Worm (Caenorhabditis elegans) whole organism, L2 larva: Measurements from ENCODE around the gene scl-2.

ENCODE experiments used
- C34F6.9 ChIP-seq: fragments of 150-350 bp; optimal IDR thresholded peaks from 2 replicates; lab custom pipeline; 2014; ENCODE audit warnings: missing biosample characterization, missing genetic modification characterization
- Y55F3AM.14 ChIP-seq: fragments of 200-800 bp; sonication (Bioruptor generic); optimal IDR thresholded peaks from 2 replicates; lab custom pipeline; 2018; ENCODE audit warnings: mild to moderate bottlenecking, missing genetic modification characterization, missing compliant biosample characterization
- ZK546.5 ChIP-seq: sonication (generic microtip); optimal IDR thresholded peaks from 2 replicates; lab custom pipeline; 2017; ENCODE audit warnings: missing biosample characterization, missing genetic modification characterization
- alr-1 ChIP-seq: fragments of 150-350 bp; optimal IDR thresholded peaks from 2 replicates; lab custom pipeline; 2014; ENCODE audit warnings: missing biosample characterization, missing genetic modification characterization
- aly-2 ChIP-seq: fragments of 150-350 bp; optimal IDR thresholded peaks from 2 replicates; lab custom pipeline; 2014; ENCODE audit warnings: missing biosample characterization, missing genetic modification characterization
- blmp-1 ChIP-seq: sonication (generic microtip); optimal IDR thresholded peaks from 2 replicates; lab custom pipeline; 2017; ENCODE audit warnings: missing genetic modification characterization, mild to moderate bottlenecking, missing compliant biosample characterization, antibody characterized with exemption, moderate library complexity; ENCODE audit not compliant: insufficient read depth
- dmd-4 ChIP-seq: sonication (generic microtip); optimal IDR thresholded peaks from 2 replicates; lab custom pipeline; 2017; ENCODE audit warnings: missing biosample characterization, missing genetic modification characterization
- elt-1 ChIP-seq: fragments of 150-350 bp; optimal IDR thresholded peaks from 2 replicates; lab custom pipeline; 2014; ENCODE audit warnings: missing biosample characterization, missing genetic modification characterization
- elt-3 ChIP-seq: sonication (generic microtip); optimal IDR thresholded peaks from 2 replicates; lab custom pipeline; 2017; ENCODE audit warnings: missing biosample characterization, missing genetic modification characterization
- fos-1 ChIP-seq: fragments of 150-350 bp; optimal IDR thresholded peaks from 2 replicates; lab custom pipeline; 2014; ENCODE audit warnings: missing biosample characterization, missing genetic modification characterization
- gmeb-1 ChIP-seq: fragments of 150-350 bp; optimal IDR thresholded peaks from 2 replicates; lab custom pipeline; 2014; ENCODE audit warnings: missing biosample characterization, missing genetic modification characterization
- lin-13 ChIP-seq: fragments of 150-350 bp; optimal IDR thresholded peaks from 2 replicates; lab custom pipeline; 2014; ENCODE audit warnings: missing biosample characterization, missing genetic modification reagents, missing genetic modification characterization
- lin-39 ChIP-seq: fragments of 150-350 bp; optimal IDR thresholded peaks from 2 replicates; lab custom pipeline; 2014; ENCODE audit warnings: missing biosample characterization, missing genetic modification reagents, missing genetic modification characterization
- lsy-2 ChIP-seq, 2 experiments: fragments of 150-350 bp in 1 of 2; sonication (generic microtip) in 1 of 2; optimal IDR thresholded peaks; 2 replicates each; lab custom pipeline; 2014 to 2017; ENCODE audit warnings: missing biosample characterization in 2 of 2, missing genetic modification characterization in 2 of 2
- mbf-1 ChIP-seq: sonication (generic microtip); optimal IDR thresholded peaks from 2 replicates; lab custom pipeline; 2017; ENCODE audit warnings: missing biosample characterization, missing genetic modification characterization
- mdl-1 ChIP-seq, 2 experiments: fragments of 150-350 bp in 1 of 2; sonication (generic microtip) in 1 of 2; optimal IDR thresholded peaks; 2 replicates each; lab custom pipeline; 2017; ENCODE audit warnings: missing biosample characterization in 2 of 2, missing genetic modification characterization in 2 of 2
- nhr-10 ChIP-seq: sonication (generic microtip); optimal IDR thresholded peaks from 2 replicates; lab custom pipeline; 2017; ENCODE audit warnings: missing biosample characterization, missing genetic modification characterization
- nhr-11 ChIP-seq: fragments of 150-350 bp; optimal IDR thresholded peaks from 2 replicates; lab custom pipeline; 2014; ENCODE audit warnings: missing biosample characterization, missing genetic modification characterization
- nhr-12 ChIP-seq: fragments of 150-350 bp; optimal IDR thresholded peaks from 2 replicates; lab custom pipeline; 2014; ENCODE audit warnings: missing biosample characterization, missing genetic modification characterization
- nhr-129 ChIP-seq: fragments of 150-350 bp; optimal IDR thresholded peaks from 2 replicates; lab custom pipeline; 2014; ENCODE audit warnings: missing biosample characterization, missing genetic modification characterization
- nhr-23 ChIP-seq: fragments of 150-350 bp; optimal IDR thresholded peaks from 2 replicates; lab custom pipeline; 2014; ENCODE audit warnings: missing biosample characterization, missing genetic modification reagents, missing genetic modification characterization
- nhr-237 ChIP-seq: fragments of 150-350 bp; optimal IDR thresholded peaks from 2 replicates; lab custom pipeline; 2014; ENCODE audit warnings: missing biosample characterization, missing genetic modification characterization
- nhr-25 ChIP-seq: fragments of 150-350 bp; sonication (generic microtip); optimal IDR thresholded peaks from 3 replicates; lab custom pipeline; 2014; ENCODE audit warnings: missing biosample characterization, missing genetic modification characterization
- nhr-6 ChIP-seq: fragments of 150-350 bp; optimal IDR thresholded peaks from 2 replicates; lab custom pipeline; 2014; ENCODE audit warnings: missing biosample characterization, missing genetic modification characterization
- nhr-77 ChIP-seq: fragments of 150-350 bp; optimal IDR thresholded peaks from 2 replicates; lab custom pipeline; 2014; ENCODE audit warnings: missing biosample characterization, missing genetic modification characterization
- peb-1 ChIP-seq: fragments of 150-350 bp; optimal IDR thresholded peaks from 2 replicates; lab custom pipeline; 2014; ENCODE audit warnings: missing biosample characterization, missing genetic modification characterization
- sma-3 ChIP-seq: sonication (generic microtip); optimal IDR thresholded peaks from 2 replicates; lab custom pipeline; 2016; ENCODE audit warnings: missing genetic modification reagents, missing genetic modification characterization, missing compliant biosample characterization
- sma-9 ChIP-seq, 2 experiments: fragments of 150-350 bp in 1 of 2; sonication (generic microtip) in 1 of 2; optimal IDR thresholded peaks; 2 replicates each; lab custom pipeline; 2014 to 2016; ENCODE audit warnings: missing genetic modification characterization in 2 of 2, mild to moderate bottlenecking in 1 of 2, missing biosample characterization in 1 of 2, missing compliant biosample characterization in 1 of 2, missing genetic modification reagents in 1 of 2, moderate library complexity in 1 of 2
- snpc-4 ChIP-seq: fragments of 150-350 bp; optimal IDR thresholded peaks from 2 replicates; lab custom pipeline; 2014; ENCODE audit warnings: missing biosample characterization, missing genetic modification characterization
- unc-39 ChIP-seq: fragments of 150-350 bp; optimal IDR thresholded peaks from 2 replicates; lab custom pipeline; 2014; ENCODE audit warnings: missing biosample characterization, missing genetic modification characterization
- unc-55 ChIP-seq: fragments of 150-350 bp; sonication (generic microtip); optimal IDR thresholded peaks from 3 replicates; lab custom pipeline; 2014; ENCODE audit warnings: missing biosample characterization, missing genetic modification reagents, missing genetic modification characterization
- unc-62 ChIP-seq: fragments of 150-350 bp; optimal IDR thresholded peaks from 2 replicates; lab custom pipeline; 2014; ENCODE audit warnings: missing biosample characterization, missing genetic modification reagents, missing genetic modification characterization
- zag-1 ChIP-seq: fragments of 150-350 bp; optimal IDR thresholded peaks from 2 replicates; lab custom pipeline; 2014; ENCODE audit warnings: missing biosample characterization, missing genetic modification characterization
- ztf-1 ChIP-seq: fragments of 200-800 bp; sonication (Bioruptor generic); conservative IDR thresholded peaks from 2 replicates; pipeline ENCODE4 v1.3.6; 2022; ENCODE audit warnings: missing genetic modification characterization, missing compliant biosample characterization
- ztf-11 ChIP-seq: sonication (generic microtip); optimal IDR thresholded peaks from 2 replicates; lab custom pipeline; 2017; ENCODE audit warnings: missing biosample characterization, missing genetic modification characterization
- ztf-4 ChIP-seq: fragments of 150-350 bp; optimal IDR thresholded peaks from 2 replicates; lab custom pipeline; 2014; ENCODE audit warnings: missing biosample characterization, missing genetic modification characterization

The scl-2 gene

ce11 chrIV:13046848-13047247, 10.7 kb upstream of the scl-2 start, which contains the start of gene scl-9:
Gene scl-9 (plus strand): TSS chrIV:13047148.
- TF ChIP-seq Y55F3AM.14 (GFP tag; lab: Kevin White, UChicago) (no peak), zag-1 (tag; lab: Kevin White, UChicago) (no peak), ZK546.5 (tag; lab: Kevin White, UChicago) (no peak), mdl-1 (tag; optimal IDR thresholded peaks at IDR 0.05; lab: Kevin White, UChicago) (no peak), elt-3 (tag; lab: Kevin White, UChicago) (no peak), fos-1 (tag; lab: Kevin White, UChicago) (no peak), unc-62 (GFP tag; lab: Kevin White, UChicago) (no peak), blmp-1 (tag; lab: Kevin White, UChicago) (no peak), ztf-11 (tag; lab: Kevin White, UChicago) (no peak), nhr-23 (no peak), mbf-1 (no peak), nhr-10 (tag; lab: Kevin White, UChicago) (no peak), aly-2 (tag; lab: Kevin White, UChicago) (no peak), nhr-237 (no peak), nhr-25 (tag; lab: Kevin White, UChicago) (no peak), elt-1 (tag; lab: Kevin White, UChicago) (no peak), snpc-4 (tag; lab: Kevin White, UChicago) (no peak)

ce11 chrIV:13048157-13048556, 9.4 kb upstream of the scl-2 start, which contains the start of gene scl-10:
Gene scl-10 (plus strand): TSS chrIV:13048457.
- TF ChIP-seq lsy-2 (tag; optimal IDR thresholded peaks at IDR 0.05; lab: Kevin White, UChicago) (no peak), gmeb-1 (tag; lab: Kevin White, UChicago) (no peak)

- TF ChIP-seq nhr-12 (tag; lab: Kevin White, UChicago): no peak
- no peak for TF ChIP-seq unc-55 (GFP tag; lab: Kevin White, UChicago)
- no peak for TF ChIP-seq nhr-11
- TF ChIP-seq peb-1 (tag; lab: Kevin White, UChicago): no peak
- TF ChIP-seq ztf-4: no peak
- TF ChIP-seq alr-1: no peak
- no peak for TF ChIP-seq C34F6.9 (tag; lab: Kevin White, UChicago)
- no peak for TF ChIP-seq ztf-1 (GFP tag; lab: Robert Waterston, UW)
- no peak for TF ChIP-seq elt-3 (tag; lab: Kevin White, UChicago)
- no peak for TF ChIP-seq mdl-1 (tag; optimal IDR thresholded peaks at IDR 0.05; lab: Kevin White, UChicago)
- TF ChIP-seq unc-39 (tag; lab: Kevin White, UChicago): no peak
- no peak for TF ChIP-seq dmd-4 (tag; lab: Kevin White, UChicago)
- no peak for TF ChIP-seq nhr-77 (tag; lab: Kevin White, UChicago)
- TF ChIP-seq lin-13 (GFP tag; lab: Kevin White, UChicago): no peak
- TF ChIP-seq sma-9 (GFP tag; optimal IDR thresholded peaks at IDR 0.05; lab: Kevin White, UChicago): no peak
- no peak for TF ChIP-seq sma-9 (tag; optimal IDR thresholded peaks at IDR 0.05; lab: Kevin White, UChicago)
Measured at ce11 chrIV:13051073-13051472, 6.4 kb upstream of the scl-2 start, which contains the start of gene scl-11. Gene scl-11 (plus strand): TSS chrIV:13051373.

ce11 chrIV:13052568-13052967, 4.9 kb upstream of the scl-2 start, which contains the start of gene F49E11.7:
Gene F49E11.7 (plus strand): TSS chrIV:13052868.
- no peak for TF ChIP-seq nhr-6 (tag; lab: Kevin White, UChicago)
- no peak for TF ChIP-seq sma-9 (GFP tag; optimal IDR thresholded peaks at IDR 0.05; lab: Kevin White, UChicago)
- no peak for TF ChIP-seq sma-9 (tag; optimal IDR thresholded peaks at IDR 0.05; lab: Kevin White, UChicago)
- TF ChIP-seq, all 48 proteins: peak for 0

ce11 chrIV:13056026-13056425, 1.5 kb upstream of the scl-2 start, which contains the start of gene scl-1:
Gene scl-1 (plus strand): TSS chrIV:13056326.
- no peak for TF ChIP-seq nhr-10 (tag; lab: Kevin White, UChicago)
- TF ChIP-seq unc-39 (tag; lab: Kevin White, UChicago): no peak
- TF ChIP-seq unc-62 (GFP tag; lab: Kevin White, UChicago): no peak
- no peak for TF ChIP-seq aly-2 (tag; lab: Kevin White, UChicago)
- no peak for TF ChIP-seq nhr-129 (tag; lab: Kevin White, UChicago)
- TF ChIP-seq ztf-11 (tag; lab: Kevin White, UChicago): no peak
- TF ChIP-seq lin-39 (tag; lab: Kevin White, UChicago): no peak
- no peak for TF ChIP-seq ztf-4
- TF ChIP-seq sma-3 (GFP tag; lab: Kevin White, UChicago): no peak
